Fruit fly (Drosophila melanogaster): ENCODE results near the gene CG32022.

- TF ChIP-seq ttk (optimal IDR thresholded peaks at IDR 0.05), result no peak
- no peak for TF ChIP-seq h (optimal IDR thresholded peaks at IDR 0.05)
- TF ChIP-seq Sin3A (optimal IDR thresholded peaks at IDR 0.05), result no peak
- TF ChIP-seq insv (optimal IDR thresholded peaks at IDR 0.05), result no peak
- no peak for TF ChIP-seq Myc (optimal IDR thresholded peaks at IDR 0.05)
- no peak for TF ChIP-seq psq (optimal IDR thresholded peaks at IDR 0.05)
These were observed 39.0 kb downstream of the CG32022 start for dm6 chr3L:8681896-8682550.

Measured in Kc167 (cell line).